Fruit fly (Drosophila melanogaster): ENCODE measurements around the gene wus.

- TF ChIP-seq Mio (GFP tag; optimal IDR thresholded peaks at IDR 0.05) = no peak
- no peak for TF ChIP-seq Myc (optimal IDR thresholded peaks at IDR 0.05)
- TF ChIP-seq psq (GFP tag; optimal IDR thresholded peaks at IDR 0.05) = no peak
- no peak for TF ChIP-seq dsf (GFP tag; optimal IDR thresholded peaks at IDR 0.05; ENCODE audit: borderline replicate concordance)
- TF ChIP-seq br (GFP tag; optimal IDR thresholded peaks at IDR 0.05) = no peak
- no peak for TF ChIP-seq Abd-B (GFP tag; optimal IDR thresholded peaks at IDR 0.05)
- no peak for TF ChIP-seq GATAd (GFP tag; optimal IDR thresholded peaks at IDR 0.05)
- no peak for TF ChIP-seq brk (GFP tag; optimal IDR thresholded peaks at IDR 0.05)
- no peak for TF ChIP-seq ey (GFP tag; optimal IDR thresholded peaks at IDR 0.05)
- no peak for TF ChIP-seq lola (GFP tag; optimal IDR thresholded peaks at IDR 0.05)
- TF ChIP-seq Hr78 (GFP tag; optimal IDR thresholded peaks at IDR 0.05) = no peak
- TF ChIP-seq CG9705 (GFP tag; optimal IDR thresholded peaks at IDR 0.05) = no peak
- no peak for TF ChIP-seq foxo (GFP tag; optimal IDR thresholded peaks at IDR 0.05)
- no peak for TF ChIP-seq jim (GFP tag; optimal IDR thresholded peaks at IDR 0.05)
Observed at dm6 chrX:16922626-16923025, 18.0 kb downstream of the wus start.
